Worm (Caenorhabditis elegans) whole organism, L4 larva: ENCODE results near the gene fbxa-52.

Experiments
- F10B5.3 ChIP-seq: sonication (generic microtip); optimal IDR thresholded peaks from 2 replicates; lab custom pipeline; 2016; ENCODE audit warnings: mild to moderate bottlenecking, missing genetic modification characterization, missing compliant biosample characterization
- fkh-10 ChIP-seq: fragments of 150-350 bp; optimal IDR thresholded peaks from 2 replicates; lab custom pipeline; 2014; ENCODE audit warnings: missing biosample characterization, missing genetic modification reagents, missing genetic modification characterization
- hif-1 ChIP-seq, 2 experiments: sonication (generic microtip); optimal IDR thresholded peaks; 2 replicates each; lab custom pipeline; 2016 to 2017; ENCODE audit warnings: missing compliant biosample characterization in 2 of 2, missing genetic modification characterization in 2 of 2, missing genetic modification reagents in 2 of 2, missing genotype in 2 of 2, mild to moderate bottlenecking in 1 of 2
- hmg-1.1 ChIP-seq: fragments of 200-800 bp; sonication (Bioruptor generic); IDR thresholded peaks from 2 replicates; pipeline ENCODE4 v1.3.6; 2022; ENCODE audit warnings: missing genetic modification reagents, missing genetic modification characterization, missing compliant biosample characterization
- lin-13 ChIP-seq: fragments of 150-350 bp; optimal IDR thresholded peaks from 2 replicates; lab custom pipeline; 2014; ENCODE audit warnings: missing biosample characterization, missing genetic modification reagents, missing genetic modification characterization
- nhr-237 ChIP-seq: sonication (generic microtip); optimal IDR thresholded peaks from 2 replicates; lab custom pipeline; 2017; ENCODE audit warnings: missing biosample characterization, missing genetic modification characterization
- skn-1 ChIP-seq: fragments of 150-350 bp; optimal IDR thresholded peaks from 2 replicates; lab custom pipeline; 2014; ENCODE audit warnings: missing biosample characterization, missing genetic modification characterization

DNA sequence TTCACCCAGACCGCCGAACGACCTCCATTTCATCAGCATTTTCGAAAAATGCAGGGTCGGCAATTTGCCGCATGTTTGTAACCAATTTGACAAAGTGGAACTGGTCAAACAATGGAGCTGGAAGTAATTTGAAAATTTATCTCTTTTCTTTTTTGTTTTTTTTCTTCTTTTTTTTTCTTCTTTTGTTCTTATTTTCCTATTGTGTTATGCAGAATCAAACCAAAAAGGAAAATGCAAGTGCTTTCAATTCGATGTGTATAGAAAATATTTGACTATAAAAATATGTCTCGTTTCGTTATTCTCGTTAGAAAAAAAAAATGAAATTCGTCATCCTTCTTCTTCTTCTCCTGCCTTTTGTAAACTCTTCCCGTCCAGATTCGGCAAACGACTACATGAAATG lies 25.2 kb upstream of the fbxa-52 start, which contains the start of gene F07G6.10:
- no peak for TF ChIP-seq hif-1 (tag; optimal IDR thresholded peaks at IDR 0.05; lab: Kevin White, UChicago)
- TF ChIP-seq skn-1 (tag; lab: Kevin White, UChicago) = no peak
- no peak for TF ChIP-seq fkh-10 (GFP tag; lab: Kevin White, UChicago)
- no peak for TF ChIP-seq F10B5.3 (tag; lab: Kevin White, UChicago)
- no peak for TF ChIP-seq nhr-237 (tag; lab: Kevin White, UChicago)
- no peak for TF ChIP-seq hmg-1.1 (GFP tag; lab: Robert Waterston, UW)
- no peak for TF ChIP-seq lin-13 (GFP tag; lab: Kevin White, UChicago)
